Fruit fly (Drosophila melanogaster): Measurements from ENCODE around the gene X11Lbeta.

dm6 chrX:10587445-10587844, 40.1 kb upstream of the X11Lbeta start:
- TF ChIP-seq psq (optimal IDR thresholded peaks at IDR 0.05) (no peak), h (optimal IDR thresholded peaks at IDR 0.05) (no peak), insv (optimal IDR thresholded peaks at IDR 0.05) (no peak), Myc (optimal IDR thresholded peaks at IDR 0.05) (no peak), Sin3A (optimal IDR thresholded peaks at IDR 0.05) (no peak), ttk (optimal IDR thresholded peaks at IDR 0.05) (no peak)

All from Kc167 (cell line).